Worm (Caenorhabditis elegans): ENCODE measurements around the gene ule-4.

DNA sequence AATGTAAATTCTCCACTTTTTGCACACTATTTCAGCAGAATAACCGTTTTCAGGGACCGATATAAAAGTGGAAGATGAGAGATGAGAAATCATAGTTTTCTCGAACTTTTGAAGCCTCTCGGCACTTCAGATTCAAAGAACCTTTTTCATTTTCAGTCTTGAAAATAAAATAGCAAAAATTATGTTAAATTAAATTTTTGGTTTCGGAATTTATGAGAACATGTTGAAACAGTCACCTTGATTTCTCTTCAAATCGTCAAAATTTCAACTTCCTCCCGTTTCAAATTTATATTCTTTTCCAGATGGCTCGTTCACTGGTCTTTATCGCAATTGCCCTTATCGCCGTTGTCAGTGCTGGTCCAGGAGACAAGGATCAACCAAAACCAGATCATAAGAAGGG, 31.2 kb upstream of the ule-4 start, which contains the start of gene srlf-26:
- TF ChIP-seq zag-1 (tag; optimal IDR thresholded peaks at IDR 0.05) (no peak), jun-1 (tag; optimal IDR thresholded peaks at IDR 0.05) (no peak)
